Fruit fly (Drosophila melanogaster) whole organism, embryonic: Measurements from ENCODE around the gene ver.

Experiments
- Asciz ChIP-seq: fragments of 200-800 bp; sonication (Bioruptor generic); optimal IDR thresholded peaks from 2 replicates; lab custom pipeline; 2017; ENCODE audit warnings: missing biosample characterization, mild to moderate bottlenecking, missing genetic modification characterization, missing genetic modification reagents
- B-H1 ChIP-seq: fragments of 200-800 bp; sonication (Bioruptor generic); IDR thresholded peaks from 3 replicates; pipeline ENCODE4 v1.3.6; 2022; ENCODE audit warnings: missing biosample characterization, missing genetic modification characterization
- CG10147 ChIP-seq: fragments of 200-800 bp; sonication (Bioruptor generic); optimal IDR thresholded peaks from 2 replicates; lab custom pipeline; 2019; ENCODE audit warnings: missing biosample characterization, mild to moderate bottlenecking, missing genetic modification characterization, moderate library complexity
- CG10209 ChIP-seq: fragments of 200-800 bp; sonication (Bioruptor generic); optimal IDR thresholded peaks from 3 replicates; lab custom pipeline; 2017; ENCODE audit warnings: missing biosample characterization, mild to moderate bottlenecking, missing genetic modification characterization, missing genetic modification reagents
- CG11398 ChIP-seq: fragments of 200-800 bp; sonication (Bioruptor generic); optimal IDR thresholded peaks from 2 replicates; lab custom pipeline; 2016; ENCODE audit warnings: missing biosample characterization, missing genetic modification characterization
- CG11504 ChIP-seq: fragments of 200-800 bp; sonication (Bioruptor generic); optimal IDR thresholded peaks from 3 replicates; lab custom pipeline; 2019; ENCODE audit warnings: missing biosample characterization, mild to moderate bottlenecking, missing genetic modification characterization, moderate library complexity
- CG15269 ChIP-seq: fragments of 200-800 bp; sonication (Bioruptor generic); optimal IDR thresholded peaks from 2 replicates; lab custom pipeline; 2018; ENCODE audit warnings: missing biosample characterization, mild to moderate bottlenecking, missing genetic modification characterization, moderate library complexity
- CG1529 ChIP-seq: fragments of 200-800 bp; sonication (Bioruptor generic); optimal IDR thresholded peaks from 3 replicates; lab custom pipeline; 2018; ENCODE audit warnings: missing biosample characterization, missing genetic modification characterization
- CG16815 ChIP-seq: fragments of 200-800 bp; sonication (Bioruptor generic); optimal IDR thresholded peaks from 3 replicates; lab custom pipeline; 2017; ENCODE audit warnings: missing biosample characterization, mild to moderate bottlenecking, missing genetic modification characterization
- CG18476 ChIP-seq: fragments of 200-800 bp; sonication (Bioruptor generic); optimal IDR thresholded peaks from 2 replicates; lab custom pipeline; 2016; ENCODE audit warnings: missing biosample characterization, mild to moderate bottlenecking, missing genetic modification characterization
- CG3838 ChIP-seq: fragments of 200-800 bp; sonication (Bioruptor generic); optimal IDR thresholded peaks from 3 replicates; lab custom pipeline; 2016; ENCODE audit warnings: missing biosample characterization, missing genetic modification characterization
- CG4282 ChIP-seq: fragments of 200-800 bp; sonication (Bioruptor generic); optimal IDR thresholded peaks from 2 replicates; lab custom pipeline; 2016; ENCODE audit warnings: missing biosample characterization, missing genetic modification characterization
- CG4328 ChIP-seq: fragments of 200-800 bp; sonication (Bioruptor generic); optimal IDR thresholded peaks from 3 replicates; lab custom pipeline; 2017; ENCODE audit warnings: missing biosample characterization, missing genetic modification reagents, missing genetic modification characterization
- CG43689 ChIP-seq: fragments of 200-800 bp; sonication (Bioruptor generic); IDR thresholded peaks from 2 replicates; pipeline ENCODE4 v1.3.6; 2022; ENCODE audit warnings: missing biosample characterization, missing genetic modification characterization
- CG9609 ChIP-seq: fragments of 200-800 bp; sonication (Bioruptor generic); optimal IDR thresholded peaks from 3 replicates; lab custom pipeline; 2016; ENCODE audit warnings: missing biosample characterization, missing genetic modification characterization
- CG9727 ChIP-seq: fragments of 200-800 bp; sonication (Bioruptor generic); optimal IDR thresholded peaks from 3 replicates; lab custom pipeline; 2017; ENCODE audit warnings: missing biosample characterization, mild to moderate bottlenecking, missing genetic modification characterization
- Chrac-16 ChIP-seq: fragments of 200-800 bp; sonication (Bioruptor generic); optimal IDR thresholded peaks from 3 replicates; lab custom pipeline; 2016; ENCODE audit warnings: missing biosample characterization, missing genetic modification characterization
- E2f1 ChIP-seq: fragments of 200-800 bp; sonication (Bioruptor generic); IDR thresholded peaks from 2 replicates; pipeline ENCODE4 v1.3.6; 2022; ENCODE audit warnings: missing biosample characterization, missing genetic modification characterization
- HLH54F ChIP-seq: fragments of 200-800 bp; sonication (Bioruptor generic); optimal IDR thresholded peaks from 3 replicates; lab custom pipeline; 2016; ENCODE audit warnings: missing biosample characterization, missing genetic modification characterization
- Hr3 ChIP-seq: fragments of 200-800 bp; sonication (Bioruptor generic); optimal IDR thresholded peaks from 3 replicates; lab custom pipeline; 2016; ENCODE audit warnings: missing biosample characterization, missing genetic modification characterization
- Jarid2 ChIP-seq: fragments of 200-800 bp; sonication (Bioruptor generic); optimal IDR thresholded peaks from 3 replicates; lab custom pipeline; 2017; ENCODE audit warnings: mild to moderate bottlenecking, missing biosample characterization, missing genetic modification reagents, missing genetic modification characterization
- MBD-R2 ChIP-seq: fragments of 200-800 bp; sonication (Bioruptor generic); IDR thresholded peaks from 2 replicates; pipeline ENCODE4 v1.3.6; 2022; ENCODE audit warnings: missing biosample characterization, missing genetic modification characterization
- Meics ChIP-seq: fragments of 200-800 bp; sonication (Bioruptor generic); optimal IDR thresholded peaks from 2 replicates; lab custom pipeline; 2017; ENCODE audit warnings: missing biosample characterization, mild to moderate bottlenecking, missing genetic modification characterization
- NC2β ChIP-seq: fragments of 200-800 bp; sonication (Bioruptor generic); optimal IDR thresholded peaks from 2 replicates; lab custom pipeline; 2016; ENCODE audit warnings: missing biosample characterization, missing genetic modification characterization
- NFAT ChIP-seq: fragments of 200-800 bp; sonication (Bioruptor generic); IDR thresholded peaks from 2 replicates; pipeline ENCODE4 v1.3.6; 2022; ENCODE audit warnings: missing biosample characterization, missing genetic modification characterization
- Neu2 ChIP-seq: fragments of 200-800 bp; sonication (Bioruptor generic); optimal IDR thresholded peaks from 3 replicates; lab custom pipeline; 2016; ENCODE audit warnings: missing biosample characterization, missing genetic modification characterization, borderline replicate concordance
- Oli ChIP-seq: fragments of 200-800 bp; sonication (Bioruptor generic); optimal IDR thresholded peaks from 2 replicates; lab custom pipeline; 2018; ENCODE audit warnings: missing biosample characterization, mild to moderate bottlenecking, missing genetic modification characterization, moderate library complexity
- Rfx ChIP-seq: fragments of 200-800 bp; sonication (Bioruptor generic); IDR thresholded peaks from 2 replicates; pipeline ENCODE4 v1.3.6; 2022; ENCODE audit warnings: missing biosample characterization, missing genetic modification characterization
- YL-1 ChIP-seq: fragments of 200-800 bp; sonication (Bioruptor generic); optimal IDR thresholded peaks from 3 replicates; lab custom pipeline; 2017; ENCODE audit warnings: missing biosample characterization, mild to moderate bottlenecking, missing genetic modification characterization
- az2 ChIP-seq: fragments of 200-800 bp; sonication (Bioruptor generic); optimal IDR thresholded peaks from 3 replicates; lab custom pipeline; 2016; ENCODE audit warnings: missing biosample characterization, missing genetic modification characterization
- cato ChIP-seq: fragments of 200-800 bp; sonication (Bioruptor generic); optimal IDR thresholded peaks from 2 replicates; lab custom pipeline; 2016; ENCODE audit warnings: missing biosample characterization, missing genetic modification characterization, borderline replicate concordance
- ci ChIP-seq: fragments of 200-800 bp; sonication (Bioruptor generic); IDR thresholded peaks from 3 replicates; pipeline ENCODE4 v1.3.6; 2022; ENCODE audit warnings: missing biosample characterization, missing genetic modification characterization
- crc ChIP-seq: fragments of 200-800 bp; sonication (Bioruptor generic); optimal IDR thresholded peaks from 2 replicates; lab custom pipeline; 2016; ENCODE audit warnings: missing biosample characterization, missing genetic modification characterization
- da ChIP-seq: fragments of 200-800 bp; sonication (Bioruptor generic); optimal IDR thresholded peaks from 2 replicates; lab custom pipeline; 2016; ENCODE audit warnings: missing biosample characterization, missing genetic modification characterization
- dimm ChIP-seq: fragments of 200-800 bp; sonication (Bioruptor generic); IDR thresholded peaks from 2 replicates; pipeline ENCODE4 v1.3.6; 2022; ENCODE audit warnings: missing biosample characterization, missing genetic modification characterization
- ewg ChIP-seq: fragments of 200-800 bp; sonication (Bioruptor generic); optimal IDR thresholded peaks from 3 replicates; lab custom pipeline; 2017; ENCODE audit warnings: mild to moderate bottlenecking, missing biosample characterization, missing genetic modification reagents, missing genetic modification characterization
- exex ChIP-seq: fragments of 200-800 bp; sonication (Bioruptor generic); optimal IDR thresholded peaks from 4 replicates; lab custom pipeline; 2018; ENCODE audit warnings: missing biosample characterization, mild to moderate bottlenecking, missing genetic modification characterization, moderate library complexity
- fd96Cb ChIP-seq: fragments of 200-800 bp; sonication (Bioruptor generic); optimal IDR thresholded peaks from 2 replicates; lab custom pipeline; 2018; ENCODE audit warnings: missing biosample characterization, mild to moderate bottlenecking, missing genetic modification characterization, moderate library complexity
- gem ChIP-seq: fragments of 200-800 bp; sonication (Bioruptor generic); optimal IDR thresholded peaks from 2 replicates; lab custom pipeline; 2019; ENCODE audit warnings: missing biosample characterization, mild to moderate bottlenecking, missing genetic modification characterization, moderate library complexity
- gsb ChIP-seq: fragments of 200-800 bp; sonication (Bioruptor generic); IDR thresholded peaks from 2 replicates; pipeline ENCODE4 v1.3.6; 2022; ENCODE audit warnings: missing biosample characterization, missing genetic modification characterization
- gsb-n ChIP-seq: fragments of 200-800 bp; sonication (Bioruptor generic); optimal IDR thresholded peaks from 3 replicates; lab custom pipeline; 2018; ENCODE audit warnings: missing biosample characterization, mild to moderate bottlenecking, missing genetic modification characterization
- jing ChIP-seq: fragments of 200-800 bp; sonication (Bioruptor generic); optimal IDR thresholded peaks from 2 replicates; lab custom pipeline; 2018; ENCODE audit warnings: missing biosample characterization, mild to moderate bottlenecking, missing genetic modification characterization
- lab ChIP-seq: fragments of 200-800 bp; sonication (Bioruptor generic); optimal IDR thresholded peaks from 3 replicates; lab custom pipeline; 2017; ENCODE audit warnings: missing biosample characterization, missing genetic modification characterization, mild to moderate bottlenecking, moderate library complexity, missing genetic modification reagents
- lbe ChIP-seq: fragments of 200-800 bp; sonication (Bioruptor generic); optimal IDR thresholded peaks from 2 replicates; lab custom pipeline; 2016; ENCODE audit warnings: missing biosample characterization, mild to moderate bottlenecking, missing genetic modification characterization
- pan ChIP-seq, 4 experiments: fragments of >200 bp in 3 of 4; fragments of 200-800 bp in 1 of 4; sonication (Bioruptor generic) in 1 of 4; optimal IDR thresholded peaks in 3 of 4; IDR thresholded peaks in 1 of 4; 2 replicates each; pipeline versions ENCODE4 v1.3.6 to Lab custom; 2017 to 2022; ENCODE audit warnings: missing biosample characterization in 2 of 4, missing genetic modification characterization in 2 of 4, mixed read lengths in 1 of 4
- scrt ChIP-seq: fragments of 200-800 bp; sonication (Bioruptor generic); optimal IDR thresholded peaks from 2 replicates; lab custom pipeline; 2018; ENCODE audit warnings: missing biosample characterization, mild to moderate bottlenecking, missing genetic modification characterization, moderate library complexity
- stc ChIP-seq: fragments of 200-800 bp; sonication (Bioruptor generic); IDR thresholded peaks from 2 replicates; pipeline ENCODE4 v1.3.6; 2022; ENCODE audit warnings: missing biosample characterization, missing genetic modification characterization
- tgo ChIP-seq: fragments of 200-800 bp; sonication (Bioruptor generic); IDR thresholded peaks from 3 replicates; pipeline ENCODE4 v1.3.6; 2022; ENCODE audit warnings: missing biosample characterization, missing genetic modification characterization
- twi ChIP-seq: fragments of 200-800 bp; optimal IDR thresholded peaks from 2 replicates; lab custom pipeline; 2019; ENCODE audit warnings: missing biosample characterization, mild to moderate bottlenecking, missing genetic modification characterization, moderate library complexity
- zfh2 ChIP-seq: fragments of 200-800 bp; sonication (Bioruptor generic); optimal IDR thresholded peaks from 2 replicates; lab custom pipeline; 2016; ENCODE audit warnings: missing biosample characterization, missing genetic modification characterization

ver gene

dm6 chr3L:12482917-12483316 is 40.9 kb upstream of the ver start (continued):
- TF ChIP-seq Neu2 (GFP tag; lab: Kevin White, UChicago), result no peak
- peak; percentile 38 for TF ChIP-seq Jarid2
- TF ChIP-seq az2 (GFP tag; lab: Kevin White, UChicago), result peak; percentile 82
- peak; percentile 75 for TF ChIP-seq CG10209 (GFP tag; lab: Kevin White, UChicago)
- TF ChIP-seq Meics (GFP tag; lab: Kevin White, UChicago), result peak; percentile 77
- TF ChIP-seq lab, result peak; percentile 68
- TF ChIP-seq CG11504 (tag; lab: Kevin White, UChicago), result peak; percentile 91
- peak; percentile 47; the same call in 1 of the 2 replicates for TF ChIP-seq Rfx (GFP tag; lab: Robert Waterston, UW)
- peak; percentile 53 for TF ChIP-seq HLH54F
- peak; percentile 42 for TF ChIP-seq jing (GFP tag; lab: Kevin White, UChicago)
- 0 out of 2 replicates have a peak, but pooled peaks have one; percentile 20 for TF ChIP-seq gsb (GFP tag; lab: Robert Waterston, UW)
- TF ChIP-seq scrt (GFP tag; lab: Kevin White, UChicago), result peak; percentile 46
- TF ChIP-seq CG9609 (GFP tag; lab: Kevin White, UChicago), result peak; percentile 15
- TF ChIP-seq ci (GFP tag; lab: Robert Waterston, UW), result peak; percentile 51; the same call in 1 of the 3 replicates
- no peak for TF ChIP-seq lbe (GFP tag; lab: Kevin White, UChicago)
- peak; percentile 64 for TF ChIP-seq ewg (GFP tag; lab: Kevin White, UChicago)
- TF ChIP-seq da (GFP tag; lab: Kevin White, UChicago), result peak; percentile 15
- TF ChIP-seq cato, result peak; percentile 47
- peak; percentile 30 for TF ChIP-seq crc (GFP tag; lab: Kevin White, UChicago)
- TF ChIP-seq CG4282, result no peak
- peak; percentile 66 for TF ChIP-seq B-H1
- peak; percentile 86 for TF ChIP-seq gem (tag; lab: Kevin White, UChicago)
- peak; percentile 49 for TF ChIP-seq CG16815
- TF ChIP-seq twi (tag; lab: Kevin White, UChicago), result peak; percentile 25
- TF ChIP-seq CG15269 (tag; lab: Kevin White, UChicago), result peak; percentile 88
- peak; percentile 77 for TF ChIP-seq stc
- peak; percentile 43; the same call in 1 of the 2 replicates for TF ChIP-seq dimm
- 0 out of 2 replicates have a peak, but pooled peaks have one; percentile 2 for TF ChIP-seq NFAT
- TF ChIP-seq CG43689 (GFP tag; lab: Robert Waterston, UW), result 0 out of 2 replicates have a peak, but pooled peaks have one; percentile 38
- peak; percentile 71 for TF ChIP-seq CG1529
- peak; percentile 55 for TF ChIP-seq NC2β (GFP tag; lab: Kevin White, UChicago)
- TF ChIP-seq Asciz, result peak; percentile 84
- TF ChIP-seq Hr3, result peak; percentile 76
- peak; percentile 72 for TF ChIP-seq CG10147 (GFP tag; lab: Kevin White, UChicago)
- TF ChIP-seq pan (optimal IDR thresholded peaks at IDR 0.05; lab: Kevin White, UChicago), result no peak
- peak in 1 of 2 experiments; percentile 56 for TF ChIP-seq pan (GFP tag; optimal IDR thresholded peaks at IDR 0.05 in 1 of 2, IDR thresholded peaks at IDR 0.05 in 1 of 2)
- TF ChIP-seq Chrac-16 (GFP tag; lab: Kevin White, UChicago), result peak; percentile 61
- peak; percentile 57 for TF ChIP-seq CG18476 (GFP tag; lab: Kevin White, UChicago)
- peak; percentile 84 for TF ChIP-seq fd96Cb (tag; lab: Kevin White, UChicago)
- TF ChIP-seq CG4328, result no peak
- peak; percentile 67 for TF ChIP-seq E2f1 (GFP tag; lab: Robert Waterston, UW)
- TF ChIP-seq CG3838 (GFP tag; lab: Kevin White, UChicago), result peak; percentile 27
- no peak for TF ChIP-seq MBD-R2 (GFP tag; lab: Robert Waterston, UW)
- peak; percentile 80 for TF ChIP-seq tgo (GFP tag; lab: Robert Waterston, UW)
- no peak for TF ChIP-seq CG11398 (GFP tag; lab: Kevin White, UChicago)
- peak; percentile 59 for TF ChIP-seq gsb-n (tag; lab: Kevin White, UChicago)
- TF ChIP-seq zfh2 (GFP tag; lab: Kevin White, UChicago), result no peak
- TF ChIP-seq exex (tag; lab: Kevin White, UChicago), result peak; percentile 32
- peak; percentile 84 for TF ChIP-seq Oli (tag; lab: Kevin White, UChicago)
- peak; percentile 76 for TF ChIP-seq CG9727 (GFP tag; lab: Kevin White, UChicago)
- peak; percentile 7 for TF ChIP-seq YL-1 (GFP tag; lab: Kevin White, UChicago)
